Fruit fly (Drosophila melanogaster) whole organism, embryonic: ENCODE data around the gene Tfb5.

Experiments used
- Adf1 ChIP-seq: fragments of 200-800 bp; sonication (Bioruptor generic); IDR thresholded peaks from 2 replicates; pipeline ENCODE4 v1.3.6; 2022; ENCODE audit warnings: missing biosample characterization, missing genetic modification characterization
- Aef1 ChIP-seq: fragments of 200-800 bp; sonication (Bioruptor generic); IDR thresholded peaks from 3 replicates; pipeline ENCODE4 v1.3.6; 2022; ENCODE audit warnings: missing biosample characterization, missing genetic modification characterization
- B-H1 ChIP-seq: fragments of 200-800 bp; sonication (Bioruptor generic); IDR thresholded peaks from 3 replicates; pipeline ENCODE4 v1.3.6; 2022; ENCODE audit warnings: missing biosample characterization, missing genetic modification characterization
- CG10462 ChIP-seq: fragments of 200-800 bp; sonication (Bioruptor generic); optimal IDR thresholded peaks from 2 replicates; lab custom pipeline; 2016; ENCODE audit warnings: missing biosample characterization, missing genetic modification characterization
- CG11085 ChIP-seq: fragments of 200-800 bp; sonication (Bioruptor generic); IDR thresholded peaks from 2 replicates; pipeline ENCODE4 v1.3.6; 2022; ENCODE audit warnings: missing biosample characterization, missing genetic modification characterization
- CG12071 ChIP-seq: fragments of 200-800 bp; sonication (Bioruptor generic); optimal IDR thresholded peaks from 3 replicates; lab custom pipeline; 2018; ENCODE audit warnings: missing biosample characterization, mild to moderate bottlenecking, missing genetic modification characterization
- CG17568 ChIP-seq: fragments of 200-800 bp; sonication (Bioruptor generic); optimal IDR thresholded peaks from 2 replicates; lab custom pipeline; 2018; ENCODE audit warnings: missing biosample characterization, mild to moderate bottlenecking, missing genetic modification characterization, moderate library complexity
- CG17829 ChIP-seq: fragments of 200-800 bp; optimal IDR thresholded peaks from 2 replicates; lab custom pipeline; 2019; ENCODE audit warnings: missing biosample characterization, mild to moderate bottlenecking, missing genetic modification characterization, moderate library complexity
- CG17912 ChIP-seq: fragments of 200-800 bp; sonication (Bioruptor generic); optimal IDR thresholded peaks from 2 replicates; lab custom pipeline; 2018; ENCODE audit warnings: missing biosample characterization, mild to moderate bottlenecking, missing genetic modification characterization
- CG1832 ChIP-seq: fragments of 200-800 bp; sonication (Bioruptor generic); optimal IDR thresholded peaks from 2 replicates; lab custom pipeline; 2017; ENCODE audit warnings: missing biosample characterization, mild to moderate bottlenecking, missing genetic modification characterization, inconsistent platforms
- CG18476 ChIP-seq: fragments of 200-800 bp; sonication (Bioruptor generic); optimal IDR thresholded peaks from 2 replicates; lab custom pipeline; 2016; ENCODE audit warnings: missing biosample characterization, mild to moderate bottlenecking, missing genetic modification characterization
- CG2202 ChIP-seq: fragments of 200-800 bp; sonication (Bioruptor generic); optimal IDR thresholded peaks from 2 replicates; lab custom pipeline; 2018; ENCODE audit warnings: missing biosample characterization, mild to moderate bottlenecking, missing genetic modification characterization
- CG2889 ChIP-seq: fragments of 200-800 bp; sonication (Bioruptor generic); IDR thresholded peaks from 3 replicates; pipeline ENCODE4 v1.3.6; 2022; ENCODE audit warnings: missing biosample characterization, missing genetic modification characterization
- CG30431 ChIP-seq: fragments of 200-800 bp; sonication (Bioruptor generic); optimal IDR thresholded peaks from 2 replicates; lab custom pipeline; 2017; ENCODE audit warnings: missing biosample characterization, missing genetic modification characterization
- CG4707 ChIP-seq: fragments of 200-800 bp; sonication (Bioruptor generic); optimal IDR thresholded peaks from 2 replicates; lab custom pipeline; 2018; ENCODE audit warnings: missing biosample characterization, mild to moderate bottlenecking, missing genetic modification characterization, moderate library complexity
- CG4820 ChIP-seq: fragments of 200-800 bp; sonication (Bioruptor generic); optimal IDR thresholded peaks from 3 replicates; lab custom pipeline; 2016; ENCODE audit warnings: missing biosample characterization, missing genetic modification characterization
- CG5180 ChIP-seq: fragments of 200-800 bp; sonication (Bioruptor generic); optimal IDR thresholded peaks from 3 replicates; lab custom pipeline; 2017; ENCODE audit warnings: missing biosample characterization, missing genetic modification characterization, mild to moderate bottlenecking, moderate library complexity, missing genetic modification reagents
- CG7963 ChIP-seq: fragments of 200-800 bp; sonication (Bioruptor generic); IDR thresholded peaks from 3 replicates; pipeline ENCODE4 v1.3.6; 2022; ENCODE audit warnings: missing biosample characterization, missing genetic modification characterization; ENCODE audit not compliant: partially characterized antibody
- CG8281 ChIP-seq: fragments of 200-800 bp; sonication (Bioruptor generic); optimal IDR thresholded peaks from 2 replicates; lab custom pipeline; 2018; ENCODE audit warnings: missing biosample characterization, mild to moderate bottlenecking, missing genetic modification characterization, moderate library complexity
- CG8478 ChIP-seq: fragments of >200 bp; optimal IDR thresholded peaks from 2 replicates; lab custom pipeline; 2018
- D19A ChIP-seq: fragments of 200-800 bp; optimal IDR thresholded peaks from 3 replicates; lab custom pipeline; 2019; ENCODE audit warnings: missing biosample characterization, mild to moderate bottlenecking, missing genetic modification characterization, moderate library complexity
- Dfd ChIP-seq, 2 experiments: fragments of >200 bp; optimal IDR thresholded peaks; 2 replicates each; lab custom pipeline; 2017; ENCODE audit warnings: missing biosample characterization in 2 of 2, missing genetic modification characterization in 2 of 2
- Drgx ChIP-seq: fragments of 200-800 bp; sonication (Bioruptor generic); IDR thresholded peaks from 2 replicates; pipeline ENCODE4 v1.3.6; 2022; ENCODE audit warnings: missing biosample characterization, missing genetic modification characterization
- H2.0 ChIP-seq: fragments of 200-800 bp; sonication (Bioruptor generic); IDR thresholded peaks from 2 replicates; pipeline ENCODE4 v1.3.6; 2022; ENCODE audit warnings: missing biosample characterization, missing genetic modification characterization
- HLH4C ChIP-seq: fragments of 200-800 bp; sonication (Bioruptor generic); IDR thresholded peaks from 3 replicates; pipeline ENCODE4 v1.3.6; 2022; ENCODE audit warnings: missing biosample characterization, missing genetic modification characterization; ENCODE audit not compliant: partially characterized antibody
- Hand ChIP-seq: fragments of 200-800 bp; sonication (Bioruptor generic); optimal IDR thresholded peaks from 2 replicates; lab custom pipeline; 2017; ENCODE audit warnings: mild to moderate bottlenecking, missing biosample characterization, missing genetic modification reagents, missing genetic modification characterization
- Hey ChIP-seq: fragments of 200-800 bp; sonication (Bioruptor generic); optimal IDR thresholded peaks from 3 replicates; lab custom pipeline; 2018; ENCODE audit warnings: missing biosample characterization, mild to moderate bottlenecking, missing genetic modification characterization
- Hr39 ChIP-seq: fragments of >200 bp; optimal IDR thresholded peaks from 2 replicates; lab custom pipeline; 2017
- MTF-1 ChIP-seq: fragments of 200-800 bp; sonication (Bioruptor generic); optimal IDR thresholded peaks from 2 replicates; lab custom pipeline; 2018; ENCODE audit warnings: missing biosample characterization, mild to moderate bottlenecking, missing genetic modification characterization, borderline replicate concordance
- Med ChIP-seq: fragments of 200-800 bp; sonication (Bioruptor generic); peaks from one replicate; lab custom pipeline; 2016; ENCODE audit warnings: missing biosample characterization, missing genetic modification characterization, mild to moderate bottlenecking, inconsistent platforms, moderate library complexity
- Optix ChIP-seq: fragments of 200-800 bp; sonication (Bioruptor generic); IDR thresholded peaks from 3 replicates; pipeline ENCODE4 v1.3.6; 2022; ENCODE audit warnings: missing biosample characterization, missing genetic modification characterization
- Sin3A ChIP-seq: fragments of >200 bp; optimal IDR thresholded peaks from 2 replicates; lab custom pipeline; 2018
- Six4 ChIP-seq: fragments of 200-800 bp; sonication (Bioruptor generic); optimal IDR thresholded peaks from 2 replicates; lab custom pipeline; 2016; ENCODE audit warnings: missing biosample characterization, missing genetic modification characterization
- ap ChIP-seq: fragments of 200-800 bp; sonication (Bioruptor generic); IDR thresholded peaks from 2 replicates; pipeline ENCODE4 v1.3.6; 2022; ENCODE audit warnings: missing biosample characterization, missing genetic modification characterization
- ase ChIP-seq: fragments of 200-800 bp; sonication (Bioruptor generic); IDR thresholded peaks from 3 replicates; pipeline ENCODE4 v1.3.6; 2022; ENCODE audit warnings: missing biosample characterization, missing genetic modification characterization
- ash1 ChIP-seq: fragments of 200-800 bp; sonication (Bioruptor generic); optimal IDR thresholded peaks from 2 replicates; lab custom pipeline; 2018; ENCODE audit warnings: missing biosample characterization, mild to moderate bottlenecking, missing genetic modification characterization
- btn ChIP-seq: fragments of 200-800 bp; sonication (Bioruptor generic); optimal IDR thresholded peaks from 2 replicates; lab custom pipeline; 2016; ENCODE audit warnings: missing biosample characterization, missing genetic modification characterization
- cato ChIP-seq: fragments of 200-800 bp; sonication (Bioruptor generic); optimal IDR thresholded peaks from 2 replicates; lab custom pipeline; 2016; ENCODE audit warnings: missing biosample characterization, missing genetic modification characterization, borderline replicate concordance
- corto ChIP-seq: fragments of 200-800 bp; sonication (Bioruptor generic); optimal IDR thresholded peaks from 2 replicates; lab custom pipeline; 2016; ENCODE audit warnings: missing biosample characterization, mild to moderate bottlenecking, missing genetic modification characterization, moderate library complexity
- cwo ChIP-seq: fragments of 200-800 bp; sonication (Bioruptor generic); optimal IDR thresholded peaks from 3 replicates; lab custom pipeline; 2017; ENCODE audit warnings: missing biosample characterization, missing genetic modification characterization, mild to moderate bottlenecking, moderate library complexity, missing genetic modification reagents
- ftz-f1 ChIP-seq: fragments of 200-800 bp; sonication (Bioruptor generic); optimal IDR thresholded peaks from 2 replicates; lab custom pipeline; 2016; ENCODE audit warnings: missing biosample characterization, missing genetic modification characterization
- gt ChIP-seq: fragments of 200-800 bp; sonication (Bioruptor generic); IDR thresholded peaks from 2 replicates; pipeline ENCODE4 v1.3.6; 2022; ENCODE audit warnings: missing biosample characterization, missing genetic modification characterization
- h ChIP-seq: fragments of >200 bp; optimal IDR thresholded peaks from 2 replicates; lab custom pipeline; 2017
- hth ChIP-seq: fragments of >200 bp; optimal IDR thresholded peaks from 2 replicates; lab custom pipeline; 2017; ENCODE audit warnings: inconsistent platforms
- klu ChIP-seq: fragments of 200-800 bp; sonication (Bioruptor generic); IDR thresholded peaks from 2 replicates; pipeline ENCODE4 v1.3.6; 2022; ENCODE audit warnings: missing biosample characterization, missing genetic modification characterization
- phol ChIP-seq: fragments of 200-800 bp; sonication (Bioruptor generic); optimal IDR thresholded peaks from 3 replicates; lab custom pipeline; 2018; ENCODE audit warnings: missing biosample characterization, mild to moderate bottlenecking, missing genetic modification characterization, moderate library complexity
- repo ChIP-seq: fragments of 200-800 bp; sonication (Bioruptor generic); optimal IDR thresholded peaks from 2 replicates; lab custom pipeline; 2016; ENCODE audit warnings: missing biosample characterization, missing genetic modification characterization
- sc ChIP-seq, 3 experiments: fragments of >200 bp in 2 of 3; fragments of 200-800 bp in 1 of 3; sonication (Bioruptor generic) in 1 of 3; optimal IDR thresholded peaks; 2 replicates in 2 of 3; 3 replicates in 1 of 3; lab custom pipeline; 2017; ENCODE audit warnings: mild to moderate bottlenecking in 1 of 3, missing biosample characterization in 1 of 3, missing genetic modification characterization in 1 of 3, missing genetic modification reagents in 1 of 3
- sima ChIP-seq: fragments of 200-800 bp; sonication (Bioruptor generic); optimal IDR thresholded peaks from 2 replicates; lab custom pipeline; 2016; ENCODE audit warnings: missing biosample characterization, missing genetic modification characterization
- vnd ChIP-seq: fragments of 200-800 bp; sonication (Bioruptor generic); IDR thresholded peaks from 3 replicates; pipeline ENCODE4 v1.3.6; 2022; ENCODE audit warnings: missing biosample characterization, missing genetic modification characterization; ENCODE audit not compliant: partially characterized antibody

Tfb5 gene

dm6 chr2L:5000919-5001581 is 9.6 kb downstream of the Tfb5 start (continued):
- TF ChIP-seq HLH4C (GFP tag; lab: Robert Waterston, UW) (peak; percentile 43; the same call in 1 of the 3 replicates), CG8281 (peak; percentile 58), Med (GFP tag; lab: Kevin White, UChicago) (peak; percentile 69), gt (no peak; the same call in 1 of the 2 replicates), sc (optimal IDR thresholded peaks at IDR 0.05; lab: Kevin White, UChicago) (no peak), sc (GFP tag; optimal IDR thresholded peaks at IDR 0.05; lab: Kevin White, UChicago) (no peak), CG1832 (peak; percentile 50), ap (GFP tag; lab: Robert Waterston, UW) (peak; percentile 53; the same call in 1 of the 2 replicates), hth (lab: Kevin White, UChicago) (no peak), vnd (peak; percentile 48; the same call in 2 of the 3 replicates), cwo (GFP tag; lab: Kevin White, UChicago) (no peak), CG17912 (no peak), CG17568 (GFP tag; lab: Kevin White, UChicago) (no peak), CG2889 (GFP tag; lab: Robert Waterston, UW) (0 out of 3 replicates have a peak, but pooled peaks have one; percentile 40), B-H1 (GFP tag; lab: Robert Waterston, UW) (peak; percentile 39), H2.0 (GFP tag; lab: Robert Waterston, UW) (peak; percentile 65; the same call in 1 of the 2 replicates), CG4820 (no peak), Hand (GFP tag; lab: Kevin White, UChicago) (no peak), ase (GFP tag; lab: Robert Waterston, UW) (peak; percentile 44; the same call in 2 of the 3 replicates), MTF-1 (GFP tag; lab: Kevin White, UChicago) (no peak), Sin3A (lab: Kevin White, UChicago) (peak; percentile 4), phol (no peak), btn (GFP tag; lab: Kevin White, UChicago) (no peak), cato (GFP tag; lab: Kevin White, UChicago) (no peak), CG11085 (GFP tag; lab: Robert Waterston, UW) (peak; percentile 51), CG5180 (GFP tag; lab: Kevin White, UChicago) (no peak), CG12071 (GFP tag; lab: Kevin White, UChicago) (no peak), klu (GFP tag; lab: Robert Waterston, UW) (0 out of 2 replicates have a peak, but pooled peaks have one; percentile 5), Adf1 (peak; percentile 52; the same call in 1 of the 2 replicates), Aef1 (peak; percentile 28), CG2202 (tag; lab: Kevin White, UChicago) (no peak), Drgx (GFP tag; lab: Robert Waterston, UW) (peak; percentile 61), sima (GFP tag; lab: Kevin White, UChicago) (no peak), Six4 (no peak), Optix (GFP tag; lab: Robert Waterston, UW) (peak; percentile 23; the same call in 2 of the 3 replicates), Dfd (GFP tag; optimal IDR thresholded peaks at IDR 0.05; lab: Kevin White, UChicago) (peak in 1 of 2 experiments; percentile 98), h (lab: Kevin White, UChicago) (no peak), Hey (tag; lab: Kevin White, UChicago) (no peak), CG10462 (no peak), CG8478 (lab: Kevin White, UChicago) (peak; percentile 92), CG18476 (GFP tag; lab: Kevin White, UChicago) (no peak), CG30431 (no peak), repo (GFP tag; lab: Kevin White, UChicago) (no peak), ash1 (GFP tag; lab: Kevin White, UChicago) (no peak), CG17829 (tag; lab: Kevin White, UChicago) (no peak), CG4707 (GFP tag; lab: Kevin White, UChicago) (no peak), ftz-f1 (GFP tag; lab: Kevin White, UChicago) (peak; percentile 100), D19A (tag; lab: Kevin White, UChicago) (no peak), corto (GFP tag; lab: Kevin White, UChicago) (no peak), CG7963 (GFP tag; lab: Robert Waterston, UW) (0 out of 3 replicates have a peak, but pooled peaks have one; percentile 31), Hr39 (lab: Kevin White, UChicago) (no peak)
- TF ChIP-seq, all 482 proteins: peak for 146
